Fruit fly (Drosophila melanogaster): ENCODE data around the gene CG32263.

The CG32263 gene

dm6 chr3L:3791043-3791682, 19.8 kb downstream of the CG32263 start (continued):
- no peak for TF ChIP-seq tll (GFP tag; optimal IDR thresholded peaks at IDR 0.05)
- no peak for TF ChIP-seq ase (GFP tag; IDR thresholded peaks at IDR 0.05)
- peak; percentile 38 for TF ChIP-seq CG8388 (GFP tag; optimal IDR thresholded peaks at IDR 0.05)
- no peak for TF ChIP-seq CG17912 (GFP tag; optimal IDR thresholded peaks at IDR 0.05)
- TF ChIP-seq Med (GFP tag), result peak; percentile 45
- no peak for TF ChIP-seq CG10543 (GFP tag; optimal IDR thresholded peaks at IDR 0.05)
- 0 out of 3 replicates have a peak, but pooled peaks have one; percentile 7 for TF ChIP-seq ken (GFP tag; IDR thresholded peaks at IDR 0.05)
- 0 out of 2 replicates have a peak, but pooled peaks have one; percentile 7 for TF ChIP-seq ara (GFP tag; IDR thresholded peaks at IDR 0.05)
- TF ChIP-seq kni (GFP tag; optimal IDR thresholded peaks at IDR 0.05), result no peak
- no peak for TF ChIP-seq CG6272 (GFP tag; IDR thresholded peaks at IDR 0.05)
- peak; percentile 54; the same call in 1 of the 3 replicates for TF ChIP-seq zfh1 (GFP tag; IDR thresholded peaks at IDR 0.05)
- no peak for TF ChIP-seq oc (tag; optimal IDR thresholded peaks at IDR 0.05)
- TF ChIP-seq al (GFP tag; IDR thresholded peaks at IDR 0.05), result no peak
- peak; percentile 50 for TF ChIP-seq gem (tag; optimal IDR thresholded peaks at IDR 0.05)
- peak; percentile 46 for TF ChIP-seq grau (tag; optimal IDR thresholded peaks at IDR 0.05)
- TF ChIP-seq seq (GFP tag; IDR thresholded peaks at IDR 0.05), result no peak
- no peak for TF ChIP-seq tx (GFP tag; optimal IDR thresholded peaks at IDR 0.05)

dm6 chr3L:3790504-3790903, 20.4 kb downstream of the CG32263 start, which contains the start of gene CG32266:
CG32266 (plus strand) TSS chr3L:3790804.
- TF ChIP-seq Hr78 (GFP tag; optimal IDR thresholded peaks at IDR 0.05) (peak in 1 of 2 experiments; percentile 69), CG10565 (GFP tag; optimal IDR thresholded peaks at IDR 0.05) (no peak)

DNA sequence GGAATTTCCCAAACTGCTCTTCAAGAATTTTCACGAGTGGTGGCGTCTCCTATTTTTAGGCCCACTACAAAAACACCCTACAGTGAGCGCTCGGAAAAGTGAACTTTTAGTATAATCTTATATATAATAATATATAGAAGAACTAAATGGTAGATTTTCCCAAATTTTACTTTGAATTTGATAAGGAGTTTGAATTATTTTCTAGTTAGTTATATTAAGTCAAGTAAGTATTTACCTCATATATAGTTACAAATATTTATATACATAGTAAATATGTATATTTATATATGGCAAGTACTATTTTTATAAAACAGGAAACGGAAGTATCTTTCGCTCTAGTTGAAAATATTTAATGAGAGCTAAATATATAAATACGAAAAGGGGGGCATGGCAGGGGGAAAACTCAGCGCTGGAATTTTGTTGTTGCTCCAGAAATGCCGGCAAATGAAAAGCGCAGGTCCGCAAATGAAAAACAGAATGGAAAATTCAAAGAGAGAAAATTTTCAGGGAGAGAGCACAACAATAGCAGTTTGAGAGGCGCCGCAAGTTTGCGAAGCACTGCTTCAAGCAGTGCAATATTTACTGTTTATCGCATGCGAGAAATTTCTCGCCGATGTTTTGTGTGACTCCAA, 22.0 kb downstream of the CG32263 start:
- TF ChIP-seq CG13296 (GFP tag; optimal IDR thresholded peaks at IDR 0.05) (peak; percentile 45), NC2α (GFP tag; optimal IDR thresholded peaks at IDR 0.05) (no peak), Hr78 (GFP tag; optimal IDR thresholded peaks at IDR 0.05) (no peak), CG6813 (GFP tag; optimal IDR thresholded peaks at IDR 0.05) (no peak), CG8290 (GFP tag; optimal IDR thresholded peaks at IDR 0.05) (peak; percentile 51), CG8290 (tag; optimal IDR thresholded peaks at IDR 0.05) (peak in 1 of 2 experiments; percentile 73), Doc2 (GFP tag; IDR thresholded peaks at IDR 0.05) (no peak), Xbp1 (GFP tag; optimal IDR thresholded peaks at IDR 0.05) (no peak), sqz (GFP tag; optimal IDR thresholded peaks at IDR 0.05) (no peak), fu2 (GFP tag; optimal IDR thresholded peaks at IDR 0.05) (no peak), CG12659 (GFP tag; optimal IDR thresholded peaks at IDR 0.05) (peak; percentile 9), eve (GFP tag; optimal IDR thresholded peaks at IDR 0.05) (no peak), ci (GFP tag; IDR thresholded peaks at IDR 0.05) (peak; percentile 69), unpg (GFP tag; optimal IDR thresholded peaks at IDR 0.05) (peak; percentile 33), CG3995 (GFP tag; optimal IDR thresholded peaks at IDR 0.05) (no peak), zfh2 (GFP tag; optimal IDR thresholded peaks at IDR 0.05) (no peak), zen2 (GFP tag; IDR thresholded peaks at IDR 0.05; ENCODE audit: partially characterized antibody) (no peak), D19B (GFP tag; optimal IDR thresholded peaks at IDR 0.05) (no peak), CrebB (tag; optimal IDR thresholded peaks at IDR 0.05) (peak; percentile 39), Chrac-16 (GFP tag; optimal IDR thresholded peaks at IDR 0.05) (no peak), CG2120 (GFP tag; optimal IDR thresholded peaks at IDR 0.05) (no peak), fru (optimal IDR thresholded peaks at IDR 0.05) (no peak), chif (GFP tag; optimal IDR thresholded peaks at IDR 0.05) (no peak), Asciz (GFP tag; optimal IDR thresholded peaks at IDR 0.05) (peak; percentile 42), ham (GFP tag; IDR thresholded peaks at IDR 0.05) (no peak), slp2 (GFP tag; optimal IDR thresholded peaks at IDR 0.05) (no peak), Gug (GFP tag; IDR thresholded peaks at IDR 0.05) (no peak), CG7987 (GFP tag; optimal IDR thresholded peaks at IDR 0.05) (no peak), Pdp1 (GFP tag; optimal IDR thresholded peaks at IDR 0.05) (no peak)

Measured in whole organism, embryonic.